Worm (Caenorhabditis elegans): ENCODE results near the gene fbxb-85.
A peak's percentile ranks its signal among the peaks of the same experiment; 100 is the strongest.

The fbxb-85 gene

DNA sequence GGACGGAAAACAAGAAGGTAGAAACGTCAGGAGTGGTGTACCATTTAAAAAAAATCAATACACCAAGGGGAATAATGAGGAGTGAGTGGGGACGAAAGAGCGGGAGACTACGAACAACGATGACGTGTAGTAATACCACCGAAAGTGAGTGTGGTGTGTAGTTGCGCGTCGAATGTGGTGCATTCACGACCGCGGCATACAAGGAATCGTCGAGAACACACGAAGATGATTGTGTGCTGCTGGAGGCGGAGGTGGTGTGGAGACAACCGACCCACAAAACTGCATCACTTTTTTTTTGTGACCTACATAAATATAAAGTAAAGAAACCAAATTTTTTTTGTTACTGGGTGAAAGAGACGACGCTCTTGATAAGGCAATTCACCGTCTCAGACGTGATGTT, 30.4 kb downstream of the fbxb-85 start (continued):
- peak; percentile 64 to 88 for TF ChIP-seq let-607 (tag; optimal IDR thresholded peaks at IDR 0.05)
- TF ChIP-seq zim-3 (tag; optimal IDR thresholded peaks at IDR 0.05), result no peak
- TF ChIP-seq F39B2.1 (GFP tag; IDR thresholded peaks at IDR 0.05), result 0 out of 2 replicates have a peak, but pooled peaks have one; percentile 4
- 0 out of 2 replicates have a peak, but pooled peaks have one; percentile 4 for TF ChIP-seq madf-3 (GFP tag; IDR thresholded peaks at IDR 0.05)
- TF ChIP-seq hmg-1.2 (GFP tag; IDR thresholded peaks at IDR 0.05), result peak; percentile 43
- TF ChIP-seq ets-4 (GFP tag; optimal IDR thresholded peaks at IDR 0.05), result no peak
- TF ChIP-seq him-1 (tag; optimal IDR thresholded peaks at IDR 0.05), result no peak
- TF ChIP-seq tbp1 (GFP tag; optimal IDR thresholded peaks at IDR 0.05), result peak; percentile 10
- peak; percentile 74 for TF ChIP-seq hsf-1 (GFP tag; IDR thresholded peaks at IDR 0.05)
- TF ChIP-seq dox-1 (GFP tag; IDR thresholded peaks at IDR 0.05), result peak; percentile 76
- no peak for TF ChIP-seq sdz-38 (tag; optimal IDR thresholded peaks at IDR 0.05)
- TF ChIP-seq lin-54 (GFP tag; optimal IDR thresholded peaks at IDR 0.05), result peak; percentile 38
- TF ChIP-seq die-1 (tag; optimal IDR thresholded peaks at IDR 0.05), result peak; percentile 24
- 0 out of 2 replicates have a peak, but pooled peaks have one; percentile 22 for TF ChIP-seq pbrm-1 (GFP tag; IDR thresholded peaks at IDR 0.05)
- TF ChIP-seq ztf-26 (tag; optimal IDR thresholded peaks at IDR 0.05), result peak; percentile 49
- peak; percentile 36; the same call in 1 of the 2 replicates for TF ChIP-seq lin-26 (GFP tag; IDR thresholded peaks at IDR 0.05)
- TF ChIP-seq bed-1 (GFP tag; IDR thresholded peaks at IDR 0.05), result no peak
- TF ChIP-seq lin-40 (tag; optimal IDR thresholded peaks at IDR 0.05), result peak; percentile 62
- TF ChIP-seq dpff-1 (tag; optimal IDR thresholded peaks at IDR 0.05), result no peak
- TF ChIP-seq lsy-27 (tag; optimal IDR thresholded peaks at IDR 0.05; ENCODE audit: borderline replicate concordance, insufficient read depth), result no peak

DNA sequence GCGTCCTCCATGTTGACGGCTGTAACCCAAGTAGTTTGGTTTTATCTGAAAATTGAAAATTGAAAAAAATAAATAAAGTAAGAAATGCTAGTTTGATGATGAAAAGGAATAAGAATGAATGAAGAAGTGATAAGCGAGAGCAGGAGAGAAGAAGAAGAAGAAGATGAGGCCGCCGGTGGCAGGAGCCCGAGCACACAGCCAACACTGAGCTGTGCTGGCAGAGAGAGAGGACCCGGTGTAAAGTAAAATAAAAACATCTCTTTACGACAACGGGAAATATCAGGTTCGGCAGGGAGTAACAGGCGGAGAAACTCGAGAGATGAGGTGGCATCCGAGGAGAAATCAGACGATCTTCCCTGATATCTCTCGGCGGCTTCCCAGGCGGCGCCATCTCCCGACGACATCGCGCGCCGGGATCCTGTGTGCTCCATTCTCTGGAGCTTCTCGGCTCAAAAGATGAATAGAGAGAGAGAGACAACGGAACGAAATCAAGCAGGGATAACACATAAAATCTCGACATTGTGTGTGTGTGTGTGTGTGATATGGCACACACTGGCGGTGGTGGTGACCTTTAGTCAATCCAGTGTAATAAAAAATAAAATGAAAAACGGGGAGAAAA, 31.9 kb downstream of the fbxb-85 start, which contains the start of gene sca-1:
TSS of gene sca-1 (minus strand) at position 51 of the 619 bp plus-strand sequence.
- TF ChIP-seq snpc-1.1 (tag; optimal IDR thresholded peaks at IDR 0.05; ENCODE audit: insufficient read depth) (no peak), atf-7 (tag; optimal IDR thresholded peaks at IDR 0.05) (peak; percentile 1), chd-7 (tag; optimal IDR thresholded peaks at IDR 0.05) (peak; percentile 51), ceh-79 (tag; optimal IDR thresholded peaks at IDR 0.05) (peak; percentile 7), F57A8.1 (GFP tag; optimal IDR thresholded peaks at IDR 0.05) (no peak), dpl-1 (GFP tag; optimal IDR thresholded peaks at IDR 0.05) (no peak), egrh-3 (GFP tag; IDR thresholded peaks at IDR 0.05) (peak; percentile 56; the same call in 1 of the 2 replicates), bed-1 (GFP tag; IDR thresholded peaks at IDR 0.05) (0 out of 2 replicates have a peak, but pooled peaks have one; percentile 17), mcd-1 (GFP tag; IDR thresholded peaks at IDR 0.05) (0 out of 2 replicates have a peak, but pooled peaks have one; percentile 24), somi-1 (GFP tag; optimal IDR thresholded peaks at IDR 0.05) (peak; percentile 55), F37B4.10 (GFP tag; IDR thresholded peaks at IDR 0.05) (0 out of 2 replicates have a peak, but pooled peaks have one; percentile 72), zfh-2 (GFP tag; conservative IDR thresholded peaks at IDR 0.05) (peak; percentile 87), T07F8.4 (tag; optimal IDR thresholded peaks at IDR 0.05) (no peak), B0336.3 (GFP tag; IDR thresholded peaks at IDR 0.05) (no peak), F52B5.7 (tag; optimal IDR thresholded peaks at IDR 0.05) (peak; percentile 32), repo-1 (tag; optimal IDR thresholded peaks at IDR 0.05) (peak; percentile 31)

DNA sequence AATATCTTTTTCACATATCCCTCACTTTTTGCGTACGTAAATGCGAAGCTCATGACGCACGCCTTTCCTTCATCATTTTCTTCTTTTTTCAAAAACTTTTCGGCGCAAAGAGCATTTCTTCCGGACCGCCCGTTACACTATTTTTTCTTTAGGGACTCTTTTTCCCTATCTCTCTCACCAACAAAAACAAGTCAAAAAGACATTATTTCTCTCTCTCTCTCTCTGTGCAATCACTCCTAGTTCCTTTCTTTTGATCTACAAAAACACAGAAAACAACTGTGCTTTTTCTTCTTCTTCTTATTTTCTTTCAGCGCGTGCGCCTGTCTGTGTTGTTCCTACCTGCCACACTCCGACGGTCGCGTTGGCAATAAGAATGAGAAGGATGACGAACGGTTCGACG, 32.7 kb downstream of the fbxb-85 start:
- no peak for TF ChIP-seq rcor-1 (GFP tag; IDR thresholded peaks at IDR 0.05)
- TF ChIP-seq nhr-90 (tag; optimal IDR thresholded peaks at IDR 0.05), result no peak
- no peak for TF ChIP-seq attf-3 (GFP tag; conservative IDR thresholded peaks at IDR 0.05)
- TF ChIP-seq B0019.2 (GFP tag; conservative IDR thresholded peaks at IDR 0.05), result no peak
- TF ChIP-seq mcd-1 (GFP tag; IDR thresholded peaks at IDR 0.05), result no peak
- TF ChIP-seq C17E4.6 (GFP tag; IDR thresholded peaks at IDR 0.05), result no peak
- no peak for TF ChIP-seq ztf-22 (GFP tag; optimal IDR thresholded peaks at IDR 0.05)
- no peak for TF ChIP-seq ccch-3 (GFP tag; optimal IDR thresholded peaks at IDR 0.05)
- TF ChIP-seq hsf-1 (GFP tag; IDR thresholded peaks at IDR 0.05), result no peak
- no peak for TF ChIP-seq nfyb-1 (GFP tag; IDR thresholded peaks at IDR 0.05)
- no peak for TF ChIP-seq T26A5.8 (tag; optimal IDR thresholded peaks at IDR 0.05)
- no peak for TF ChIP-seq mel-28 (tag; optimal IDR thresholded peaks at IDR 0.05; ENCODE audit: borderline replicate concordance)
- TF ChIP-seq B0336.3 (GFP tag; IDR thresholded peaks at IDR 0.05), result no peak
- TF ChIP-seq hmg-20 (GFP tag; IDR thresholded peaks at IDR 0.05), result no peak
- TF ChIP-seq madf-10 (tag; optimal IDR thresholded peaks at IDR 0.05), result no peak

Measured in whole organism, young adult.